Worm (Caenorhabditis elegans) whole organism, L4 larva: ENCODE results near the gene slc-17.5.

Source experiments
- F10B5.3 ChIP-seq: sonication (generic microtip); optimal IDR thresholded peaks from 2 replicates; lab custom pipeline; 2016; ENCODE audit warnings: mild to moderate bottlenecking, missing genetic modification characterization, missing compliant biosample characterization
- T20F7.1 ChIP-seq: fragments of 200-800 bp; sonication (Bioruptor generic); optimal IDR thresholded peaks from 2 replicates; lab custom pipeline; 2018; ENCODE audit warnings: mild to moderate bottlenecking, missing genetic modification characterization, missing compliant biosample characterization
- Y5F2A.4 ChIP-seq: fragments of 200-800 bp; sonication (Bioruptor generic); optimal IDR thresholded peaks from 2 replicates; lab custom pipeline; 2018; ENCODE audit warnings: mild to moderate bottlenecking, missing genetic modification characterization, missing compliant biosample characterization
- cey-2 ChIP-seq: sonication (generic microtip); optimal IDR thresholded peaks from 3 replicates; lab custom pipeline; 2017; ENCODE audit warnings: missing genetic modification characterization, mild to moderate bottlenecking, missing compliant biosample characterization, antibody characterized with exemption, borderline replicate concordance; ENCODE audit not compliant: insufficient read depth
- ctbp-1 ChIP-seq: fragments of 200-800 bp; sonication (Bioruptor generic); IDR thresholded peaks from 2 replicates; pipeline ENCODE4 v1.3.6; 2022; ENCODE audit warnings: missing genetic modification reagents, missing genetic modification characterization, missing compliant biosample characterization
- daf-16 ChIP-seq, 3 experiments: sonication (generic microtip); optimal IDR thresholded peaks; 2 replicates each; lab custom pipeline; 2016 to 2017; ENCODE audit warnings: missing genetic modification characterization in 3 of 3, missing genetic modification reagents in 3 of 3, mild to moderate bottlenecking in 2 of 3, missing compliant biosample characterization in 2 of 3, missing biosample characterization in 1 of 3, moderate library complexity in 1 of 3
- dmd-6 ChIP-seq: fragments of 200-800 bp; sonication (Bioruptor generic); IDR thresholded peaks from 2 replicates; pipeline ENCODE4 v1.3.6; 2022; ENCODE audit warnings: missing genetic modification reagents, missing genetic modification characterization, missing compliant biosample characterization
- dve-1 ChIP-seq: sonication (generic microtip); optimal IDR thresholded peaks from 2 replicates; lab custom pipeline; 2017; ENCODE audit warnings: antibody characterized with exemption, mild to moderate bottlenecking, missing genetic modification characterization, missing compliant biosample characterization; ENCODE audit not compliant: insufficient read depth
- egl-27 ChIP-seq: sonication (generic microtip); optimal IDR thresholded peaks from 3 replicates; lab custom pipeline; 2017; ENCODE audit warnings: missing biosample characterization, missing genetic modification reagents, missing genetic modification characterization
- egl-43 ChIP-seq: fragments of 200-800 bp; sonication (Bioruptor generic); IDR thresholded peaks from 2 replicates; pipeline ENCODE4 v1.3.6; 2022; ENCODE audit warnings: missing genetic modification reagents, missing genetic modification characterization, missing compliant biosample characterization
- fkh-10 ChIP-seq: fragments of 150-350 bp; optimal IDR thresholded peaks from 2 replicates; lab custom pipeline; 2014; ENCODE audit warnings: missing biosample characterization, missing genetic modification reagents, missing genetic modification characterization
- hif-1 ChIP-seq, 2 experiments: sonication (generic microtip); optimal IDR thresholded peaks; 2 replicates each; lab custom pipeline; 2016 to 2017; ENCODE audit warnings: missing compliant biosample characterization in 2 of 2, missing genetic modification characterization in 2 of 2, missing genetic modification reagents in 2 of 2, missing genotype in 2 of 2, mild to moderate bottlenecking in 1 of 2
- hlh-11 ChIP-seq: fragments of 200-800 bp; sonication (Bioruptor generic); optimal IDR thresholded peaks from 2 replicates; lab custom pipeline; 2018; ENCODE audit warnings: mild to moderate bottlenecking, missing genetic modification characterization, missing compliant biosample characterization
- hlh-30 ChIP-seq: sonication (generic microtip); optimal IDR thresholded peaks from 2 replicates; lab custom pipeline; 2017; ENCODE audit warnings: antibody characterized with exemption, mild to moderate bottlenecking, missing genetic modification characterization, missing compliant biosample characterization; ENCODE audit not compliant: insufficient read depth
- jun-1 ChIP-seq: fragments of 150-350 bp; optimal IDR thresholded peaks from 2 replicates; lab custom pipeline; 2014; ENCODE audit warnings: missing biosample characterization, missing genetic modification reagents, missing genetic modification characterization
- lim-7 ChIP-seq: fragments of 200-800 bp; sonication (Bioruptor generic); IDR thresholded peaks from 2 replicates; pipeline ENCODE4 v1.3.6; 2022; ENCODE audit warnings: missing genetic modification characterization, missing compliant biosample characterization
- lin-15B ChIP-seq: fragments of 150-350 bp; sonication (generic microtip); optimal IDR thresholded peaks from 3 replicates; lab custom pipeline; 2014; ENCODE audit warnings: missing biosample characterization, missing genetic modification characterization
- lin-39 ChIP-seq: fragments of 150-350 bp; optimal IDR thresholded peaks from 2 replicates; lab custom pipeline; 2014; ENCODE audit warnings: missing biosample characterization, missing genetic modification reagents, missing genetic modification characterization
- madf-5 ChIP-seq, 2 experiments: fragments of 200-800 bp; sonication (Bioruptor generic); IDR thresholded peaks; 2 replicates each; pipeline ENCODE4 v1.3.6; 2022; ENCODE audit warnings: missing compliant biosample characterization in 2 of 2, missing genetic modification characterization in 2 of 2
- mdl-1 ChIP-seq, 2 experiments: fragments of 150-350 bp in 1 of 2; sonication (generic microtip) in 1 of 2; optimal IDR thresholded peaks; 2 replicates each; lab custom pipeline; 2014 to 2017; ENCODE audit warnings: missing biosample characterization in 2 of 2, missing genetic modification characterization in 2 of 2
- mdt-29 ChIP-seq: fragments of 200-800 bp; sonication (Bioruptor generic); IDR thresholded peaks from 2 replicates; pipeline ENCODE4 v1.3.6; 2022; ENCODE audit warnings: missing genetic modification reagents, missing genetic modification characterization, missing compliant biosample characterization
- mxl-2 ChIP-seq: fragments of 200-800 bp; sonication (Bioruptor generic); conservative IDR thresholded peaks from 2 replicates; pipeline ENCODE4 v1.3.6; 2022; ENCODE audit warnings: missing genetic modification reagents, missing genetic modification characterization, missing compliant biosample characterization
- nhr-102 ChIP-seq: sonication (generic microtip); optimal IDR thresholded peaks from 2 replicates; lab custom pipeline; 2016; ENCODE audit warnings: mild to moderate bottlenecking, missing genetic modification characterization, moderate library complexity, missing compliant biosample characterization
- nhr-111 ChIP-seq: fragments of 200-800 bp; sonication (Bioruptor generic); optimal IDR thresholded peaks from 2 replicates; lab custom pipeline; 2018; ENCODE audit warnings: mild to moderate bottlenecking, missing genetic modification characterization, missing compliant biosample characterization
- nhr-237 ChIP-seq: sonication (generic microtip); optimal IDR thresholded peaks from 2 replicates; lab custom pipeline; 2017; ENCODE audit warnings: missing biosample characterization, missing genetic modification characterization
- nhr-25 ChIP-seq: sonication (generic microtip); optimal IDR thresholded peaks from 2 replicates; lab custom pipeline; 2017; ENCODE audit warnings: missing genetic modification characterization, mild to moderate bottlenecking, missing compliant biosample characterization, antibody characterized with exemption, moderate library complexity, borderline replicate concordance; ENCODE audit not compliant: insufficient read depth
- pha-4 ChIP-seq, 2 experiments: fragments of 150-350 bp in 1 of 2; fragments of 200-800 bp in 1 of 2; sonication (Bioruptor generic) in 1 of 2; IDR thresholded peaks in 1 of 2; optimal IDR thresholded peaks in 1 of 2; 2 replicates each; pipeline versions ENCODE4 v1.3.6 to Lab custom; 2014 to 2022; ENCODE audit warnings: missing genetic modification characterization in 2 of 2, missing genetic modification reagents in 2 of 2, missing biosample characterization in 1 of 2, missing compliant biosample characterization in 1 of 2
- pqm-1 ChIP-seq: sonication (generic microtip); optimal IDR thresholded peaks from 2 replicates; lab custom pipeline; 2017; ENCODE audit warnings: missing biosample characterization, missing genetic modification characterization
- snpc-1.2 ChIP-seq: fragments of 200-800 bp; sonication (Bioruptor generic); IDR thresholded peaks from 2 replicates; pipeline ENCODE4 v1.3.6; 2022; ENCODE audit warnings: missing genetic modification reagents, missing genetic modification characterization, missing compliant biosample characterization
- snpc-4 ChIP-seq: fragments of 150-350 bp; optimal IDR thresholded peaks from 2 replicates; lab custom pipeline; 2014; ENCODE audit warnings: missing biosample characterization, missing genetic modification characterization
- spr-1 ChIP-seq: sonication (generic microtip); optimal IDR thresholded peaks from 2 replicates; lab custom pipeline; 2016; ENCODE audit warnings: mild to moderate bottlenecking, missing genetic modification characterization, missing compliant biosample characterization
- spr-3 ChIP-seq: fragments of 200-800 bp; sonication (Bioruptor generic); optimal IDR thresholded peaks from 2 replicates; lab custom pipeline; 2018; ENCODE audit warnings: mild to moderate bottlenecking, missing genetic modification characterization, missing compliant biosample characterization
- tag-97 ChIP-seq: fragments of 200-800 bp; sonication (Bioruptor generic); IDR thresholded peaks from 2 replicates; pipeline ENCODE4 v1.3.6; 2022; ENCODE audit warnings: missing genetic modification characterization, missing compliant biosample characterization
- unc-62 ChIP-seq, 3 experiments: fragments of 150-350 bp in 1 of 3; sonication (generic microtip); optimal IDR thresholded peaks in 2 of 3; peaks in 1 of 3; 1 replicate in 1 of 3; 2 replicates in 2 of 3; lab custom pipeline; 2014 to 2017; ENCODE audit warnings: missing biosample characterization in 3 of 3, missing genetic modification characterization in 3 of 3, missing genetic modification reagents in 3 of 3, missing genotype in 1 of 3
- zag-1 ChIP-seq: fragments of 150-350 bp; optimal IDR thresholded peaks from 2 replicates; lab custom pipeline; 2014; ENCODE audit warnings: missing biosample characterization, missing genetic modification characterization

The slc-17.5 gene

DNA sequence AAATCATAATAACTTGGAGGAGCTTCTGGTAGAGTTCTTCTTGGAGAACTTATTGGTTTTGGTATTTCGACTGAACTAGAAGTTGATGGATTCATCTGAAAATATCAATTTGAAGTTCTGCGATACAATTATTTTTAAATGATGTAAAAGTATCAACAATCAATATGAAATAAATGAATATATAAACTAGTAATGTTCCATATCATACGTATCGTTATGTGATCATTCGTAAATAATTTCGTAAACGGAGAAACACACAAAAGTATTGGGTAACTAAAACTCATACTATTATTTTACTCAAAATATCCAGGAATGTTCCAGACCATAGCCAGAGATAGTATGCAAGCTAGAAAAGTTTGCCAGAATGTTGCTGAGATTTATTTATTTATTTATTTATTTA, 21.7 kb upstream of the slc-17.5 start, which contains the start of gene W02D7.8:
TSS of gene W02D7.8 (minus strand) at position 101 of the 400 bp plus-strand sequence.
- TF ChIP-seq zag-1: no peak
- TF ChIP-seq mdt-29: no peak
- TF ChIP-seq spr-1: no peak
- no peak for TF ChIP-seq hif-1 (tag; optimal IDR thresholded peaks at IDR 0.05; lab: Kevin White, UChicago)
- no peak for TF ChIP-seq mdl-1 (tag; optimal IDR thresholded peaks at IDR 0.05; lab: Kevin White, UChicago)
- TF ChIP-seq nhr-111 (GFP tag; lab: Kevin White, UChicago): no peak
- no peak for TF ChIP-seq lim-7 (GFP tag; lab: Robert Waterston, UW)
- TF ChIP-seq nhr-102 (tag; lab: Kevin White, UChicago): no peak
- no peak for TF ChIP-seq pha-4 (GFP tag; IDR thresholded peaks at IDR 0.05; lab: Robert Waterston, UW)
- TF ChIP-seq pha-4 (tag; optimal IDR thresholded peaks at IDR 0.05; lab: Kevin White, UChicago): no peak
- TF ChIP-seq F10B5.3 (tag; lab: Kevin White, UChicago): no peak
- TF ChIP-seq nhr-25 (tag; lab: Kevin White, UChicago): no peak
- TF ChIP-seq lin-39 (tag; lab: Kevin White, UChicago): no peak
- no peak for TF ChIP-seq unc-62 (GFP tag; optimal IDR thresholded peaks at IDR 0.05 in 1 of 2; lab: Kevin White, UChicago)
- no peak for TF ChIP-seq unc-62 (tag; optimal IDR thresholded peaks at IDR 0.05; lab: Kevin White, UChicago)
- TF ChIP-seq snpc-1.2: no peak
- TF ChIP-seq dmd-6: no peak
- TF ChIP-seq lin-15B (tag; lab: Kevin White, UChicago): no peak
- no peak for TF ChIP-seq mxl-2 (GFP tag; lab: Robert Waterston, UW)

DNA sequence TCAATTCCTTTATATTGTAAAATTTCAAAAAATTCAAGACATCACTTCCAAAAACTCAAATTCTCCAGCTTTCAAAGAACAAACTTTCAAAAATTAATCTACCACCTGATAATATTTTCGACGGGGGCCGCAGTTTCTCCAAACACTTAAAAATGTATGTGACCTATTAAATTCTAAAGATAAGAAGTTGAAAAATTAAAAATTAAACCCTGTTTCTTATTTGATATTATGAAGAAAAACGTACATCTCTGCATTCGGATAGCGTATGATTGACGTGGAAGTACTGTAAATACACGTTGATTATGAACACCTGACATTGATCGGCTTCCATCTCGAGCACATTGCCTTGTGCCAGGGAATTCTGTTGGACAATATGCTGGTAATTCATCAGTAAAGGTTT, 21.2 kb upstream of the slc-17.5 start:
- TF ChIP-seq lim-7 (GFP tag; lab: Robert Waterston, UW) (no peak), egl-43 (GFP tag; lab: Robert Waterston, UW) (no peak), pha-4 (GFP tag; IDR thresholded peaks at IDR 0.05; lab: Robert Waterston, UW) (no peak), pha-4 (tag; optimal IDR thresholded peaks at IDR 0.05; lab: Kevin White, UChicago) (no peak), fkh-10 (no peak), egl-27 (no peak), daf-16 (GFP tag; optimal IDR thresholded peaks at IDR 0.05; lab: Kevin White, UChicago) (no peak), daf-16 (tag; optimal IDR thresholded peaks at IDR 0.05; lab: Kevin White, UChicago) (peak; percentile 38), madf-5 (GFP tag; IDR thresholded peaks at IDR 0.05; lab: Robert Waterston, UW) (no peak), spr-3 (GFP tag; lab: Kevin White, UChicago) (no peak), hlh-30 (tag; lab: Kevin White, UChicago) (no peak), jun-1 (tag; lab: Kevin White, UChicago) (no peak), dmd-6 (peak; percentile 74), snpc-4 (no peak), hlh-11 (tag; lab: Kevin White, UChicago) (no peak), tag-97 (GFP tag; lab: Robert Waterston, UW) (no peak), dve-1 (tag; lab: Kevin White, UChicago) (peak; percentile 43), ctbp-1 (GFP tag; lab: Robert Waterston, UW) (no peak), Y5F2A.4 (GFP tag; lab: Kevin White, UChicago) (no peak), T20F7.1 (GFP tag; lab: Kevin White, UChicago) (no peak), nhr-237 (tag; lab: Kevin White, UChicago) (no peak), hif-1 (tag; optimal IDR thresholded peaks at IDR 0.05; lab: Kevin White, UChicago) (no peak), cey-2 (tag; lab: Kevin White, UChicago) (no peak), pqm-1 (tag; lab: Kevin White, UChicago) (peak; percentile 46)
